Fruit fly (Drosophila melanogaster) whole organism, embryonic: ENCODE measurements around the gene Rbcn-3B.
A peak's percentile ranks its signal among the peaks of the same experiment; 100 is the strongest.

Experiments used
- Adf1 ChIP-seq: fragments of 200-800 bp; sonication (Bioruptor generic); IDR thresholded peaks from 2 replicates; pipeline ENCODE4 v1.3.6; 2022; ENCODE audit warnings: missing biosample characterization, missing genetic modification characterization
- CG12155 ChIP-seq: fragments of 200-800 bp; sonication (Bioruptor generic); optimal IDR thresholded peaks from 3 replicates; lab custom pipeline; 2016; ENCODE audit warnings: missing biosample characterization, missing genetic modification characterization
- CG12299 ChIP-seq: fragments of 200-800 bp; sonication (Bioruptor generic); optimal IDR thresholded peaks from 2 replicates; lab custom pipeline; 2018; ENCODE audit warnings: missing biosample characterization, mild to moderate bottlenecking, missing genetic modification characterization
- CG17328 ChIP-seq: fragments of 200-800 bp; sonication (Bioruptor generic); IDR thresholded peaks from 2 replicates; pipeline ENCODE4 v1.3.6; 2022; ENCODE audit warnings: missing biosample characterization, missing genetic modification characterization
- CG30431 ChIP-seq: fragments of 200-800 bp; sonication (Bioruptor generic); optimal IDR thresholded peaks from 2 replicates; lab custom pipeline; 2017; ENCODE audit warnings: missing biosample characterization, missing genetic modification characterization
- CG31224 ChIP-seq: fragments of 200-800 bp; sonication (Bioruptor generic); IDR thresholded peaks from 2 replicates; pipeline ENCODE4 v1.3.6; 2022; ENCODE audit warnings: missing biosample characterization, missing genetic modification characterization
- CG32532 ChIP-seq: fragments of 200-800 bp; sonication (Bioruptor generic); IDR thresholded peaks from 2 replicates; pipeline ENCODE4 v1.3.6; 2022; ENCODE audit warnings: missing biosample characterization, missing genetic modification characterization
- CG3847 ChIP-seq: fragments of 200-800 bp; sonication (Bioruptor generic); IDR thresholded peaks from 2 replicates; pipeline ENCODE4 v1.3.6; 2022; ENCODE audit warnings: missing biosample characterization, missing genetic modification characterization
- CG4404 ChIP-seq: fragments of 200-800 bp; sonication (Bioruptor generic); IDR thresholded peaks from 2 replicates; pipeline ENCODE4 v1.3.6; 2022; ENCODE audit warnings: missing biosample characterization, missing genetic modification characterization
- CG5245 ChIP-seq: fragments of 200-800 bp; sonication (Bioruptor generic); optimal IDR thresholded peaks from 3 replicates; lab custom pipeline; 2016; ENCODE audit warnings: missing biosample characterization, missing genetic modification characterization
- CG6683 ChIP-seq: fragments of 200-800 bp; sonication (Bioruptor generic); optimal IDR thresholded peaks from 2 replicates; lab custom pipeline; 2017; ENCODE audit warnings: missing biosample characterization, mild to moderate bottlenecking, missing genetic modification characterization, missing genetic modification reagents
- CG6765 ChIP-seq: fragments of 200-800 bp; sonication (Bioruptor generic); optimal IDR thresholded peaks from 3 replicates; lab custom pipeline; 2017; ENCODE audit warnings: missing biosample characterization, mild to moderate bottlenecking, missing genetic modification characterization
- CG7271 ChIP-seq: fragments of 200-800 bp; sonication (Bioruptor generic); optimal IDR thresholded peaks from 2 replicates; lab custom pipeline; 2018; ENCODE audit warnings: missing biosample characterization, mild to moderate bottlenecking, missing genetic modification characterization, moderate library complexity
- CG9817 ChIP-seq: fragments of 200-800 bp; sonication (Bioruptor generic); optimal IDR thresholded peaks from 2 replicates; lab custom pipeline; 2018; ENCODE audit warnings: missing biosample characterization, mild to moderate bottlenecking, missing genetic modification characterization, moderate library complexity
- CG9876 ChIP-seq: fragments of 200-800 bp; sonication (Bioruptor generic); optimal IDR thresholded peaks from 2 replicates; lab custom pipeline; 2016; ENCODE audit warnings: missing biosample characterization, missing genetic modification characterization
- Dip2 ChIP-seq: fragments of 200-800 bp; sonication (Bioruptor generic); IDR thresholded peaks from 2 replicates; pipeline ENCODE4 v1.3.6; 2022; ENCODE audit warnings: missing biosample characterization, missing genetic modification characterization
- Dip3 ChIP-seq: fragments of 200-800 bp; sonication (Bioruptor generic); optimal IDR thresholded peaks from 3 replicates; lab custom pipeline; 2016; ENCODE audit warnings: missing biosample characterization, missing genetic modification characterization
- E2f1 ChIP-seq: fragments of 200-800 bp; sonication (Bioruptor generic); IDR thresholded peaks from 2 replicates; pipeline ENCODE4 v1.3.6; 2022; ENCODE audit warnings: missing biosample characterization, missing genetic modification characterization
- Elba2 ChIP-seq: fragments of 200-800 bp; sonication (Bioruptor generic); optimal IDR thresholded peaks from 3 replicates; lab custom pipeline; 2016; ENCODE audit warnings: missing biosample characterization, missing genetic modification characterization
- Ets65A ChIP-seq: fragments of 200-800 bp; sonication (Bioruptor generic); peaks from one replicate; lab custom pipeline; 2016; ENCODE audit warnings: missing biosample characterization, missing genetic modification characterization
- HLHmδ ChIP-seq: fragments of 200-800 bp; sonication (Bioruptor generic); optimal IDR thresholded peaks from 2 replicates; lab custom pipeline; 2018; ENCODE audit warnings: missing biosample characterization, mild to moderate bottlenecking, missing genetic modification characterization, moderate library complexity
- Hsf ChIP-seq: fragments of 200-800 bp; sonication (Bioruptor generic); optimal IDR thresholded peaks from 3 replicates; lab custom pipeline; 2016; ENCODE audit warnings: missing biosample characterization, missing genetic modification characterization
- Kr ChIP-seq: fragments of 200-800 bp; sonication (Bioruptor generic); optimal IDR thresholded peaks from 2 replicates; lab custom pipeline; 2017; ENCODE audit warnings: missing biosample characterization, mild to moderate bottlenecking, missing genetic modification characterization
- Lhr ChIP-seq: fragments of 200-800 bp; sonication (Bioruptor generic); optimal IDR thresholded peaks from 3 replicates; lab custom pipeline; 2017; ENCODE audit warnings: mild to moderate bottlenecking, missing biosample characterization, missing genetic modification reagents, missing genetic modification characterization
- Myb ChIP-seq: fragments of 200-800 bp; sonication (Bioruptor generic); optimal IDR thresholded peaks from 2 replicates; lab custom pipeline; 2016; ENCODE audit warnings: missing biosample characterization, missing genetic modification characterization
- Nf-YB ChIP-seq: fragments of 200-800 bp; sonication (Bioruptor generic); optimal IDR thresholded peaks from 3 replicates; lab custom pipeline; 2019; ENCODE audit warnings: missing biosample characterization, mild to moderate bottlenecking, missing genetic modification characterization, moderate library complexity
- Oaz ChIP-seq: fragments of 200-800 bp; sonication (Bioruptor generic); IDR thresholded peaks from 2 replicates; pipeline ENCODE4 v1.3.6; 2022; ENCODE audit warnings: missing biosample characterization, missing genetic modification characterization
- Opbp ChIP-seq: fragments of 200-800 bp; sonication (Bioruptor generic); IDR thresholded peaks from 3 replicates; pipeline ENCODE4 v1.3.6; 2022; ENCODE audit warnings: missing biosample characterization, missing genetic modification characterization; ENCODE audit not compliant: partially characterized antibody
- Scr ChIP-seq: fragments of 200-800 bp; sonication (Bioruptor generic); IDR thresholded peaks from 2 replicates; pipeline ENCODE4 v1.3.6; 2022; ENCODE audit warnings: missing biosample characterization, missing genetic modification characterization; ENCODE audit not compliant: partially characterized antibody
- Taf1 ChIP-seq: fragments of 200-800 bp; sonication (Bioruptor generic); IDR thresholded peaks from 2 replicates; pipeline ENCODE4 v1.3.6; 2022; ENCODE audit warnings: missing biosample characterization, missing genetic modification characterization
- ac ChIP-seq: fragments of 200-800 bp; sonication (Bioruptor generic); optimal IDR thresholded peaks from 3 replicates; lab custom pipeline; 2017; ENCODE audit warnings: missing biosample characterization, mild to moderate bottlenecking, missing genetic modification characterization
- al ChIP-seq: fragments of 200-800 bp; sonication (Bioruptor generic); IDR thresholded peaks from 2 replicates; pipeline ENCODE4 v1.3.6; 2022; ENCODE audit warnings: missing biosample characterization, missing genetic modification characterization
- bcd ChIP-seq: fragments of 200-800 bp; sonication (Bioruptor generic); optimal IDR thresholded peaks from 2 replicates; lab custom pipeline; 2017; ENCODE audit warnings: missing biosample characterization, mild to moderate bottlenecking, missing genetic modification characterization
- bigmax ChIP-seq: fragments of 200-800 bp; sonication (Bioruptor generic); optimal IDR thresholded peaks from 2 replicates; lab custom pipeline; 2018; ENCODE audit warnings: missing biosample characterization, mild to moderate bottlenecking, missing genetic modification characterization
- danr ChIP-seq: fragments of 200-800 bp; sonication (Bioruptor generic); IDR thresholded peaks from 2 replicates; pipeline ENCODE4 v1.3.6; 2022; ENCODE audit warnings: missing biosample characterization, missing genetic modification characterization
- dimm ChIP-seq: fragments of 200-800 bp; sonication (Bioruptor generic); IDR thresholded peaks from 2 replicates; pipeline ENCODE4 v1.3.6; 2022; ENCODE audit warnings: missing biosample characterization, missing genetic modification characterization
- gro ChIP-seq: fragments of 200-800 bp; sonication (Bioruptor generic); optimal IDR thresholded peaks from 2 replicates; lab custom pipeline; 2016; ENCODE audit warnings: missing biosample characterization, missing genetic modification characterization
- klu ChIP-seq: fragments of 200-800 bp; sonication (Bioruptor generic); IDR thresholded peaks from 2 replicates; pipeline ENCODE4 v1.3.6; 2022; ENCODE audit warnings: missing biosample characterization, missing genetic modification characterization
- mld ChIP-seq: fragments of 200-800 bp; sonication (Bioruptor generic); IDR thresholded peaks from 3 replicates; pipeline ENCODE4 v1.3.6; 2022; ENCODE audit warnings: missing biosample characterization, missing genetic modification characterization; ENCODE audit not compliant: partially characterized antibody
- nau ChIP-seq: fragments of 200-800 bp; sonication (Bioruptor generic); optimal IDR thresholded peaks from 3 replicates; lab custom pipeline; 2017; ENCODE audit warnings: missing biosample characterization, mild to moderate bottlenecking, missing genetic modification characterization, missing genetic modification reagents
- nmo ChIP-seq: fragments of 200-800 bp; sonication (Bioruptor generic); optimal IDR thresholded peaks from 2 replicates; lab custom pipeline; 2018; ENCODE audit warnings: missing biosample characterization, mild to moderate bottlenecking, missing genetic modification characterization, moderate library complexity
- oc ChIP-seq: fragments of 200-800 bp; sonication (Bioruptor generic); optimal IDR thresholded peaks from 2 replicates; lab custom pipeline; 2018; ENCODE audit warnings: missing biosample characterization, mild to moderate bottlenecking, missing genetic modification characterization, moderate library complexity
- odd ChIP-seq: fragments of 200-800 bp; sonication (Bioruptor generic); optimal IDR thresholded peaks from 2 replicates; lab custom pipeline; 2017; ENCODE audit warnings: missing biosample characterization, mild to moderate bottlenecking, missing genetic modification characterization
- peb ChIP-seq: fragments of 200-800 bp; sonication (Bioruptor generic); IDR thresholded peaks from 2 replicates; pipeline ENCODE4 v1.3.6; 2022; ENCODE audit warnings: missing biosample characterization, missing genetic modification characterization
- psq ChIP-seq: fragments of 200-800 bp; sonication (Bioruptor generic); optimal IDR thresholded peaks from 2 replicates; lab custom pipeline; 2017; ENCODE audit warnings: missing biosample characterization, missing genetic modification characterization
- sim ChIP-seq: fragments of 200-800 bp; sonication (Bioruptor generic); IDR thresholded peaks from 2 replicates; pipeline ENCODE4 v1.3.6; 2022; ENCODE audit warnings: missing biosample characterization, missing genetic modification characterization
- ttk ChIP-seq: fragments of 200-800 bp; sonication (Bioruptor generic); IDR thresholded peaks from 2 replicates; pipeline ENCODE4 v2.1.2; 2022; ENCODE audit warnings: missing biosample characterization, missing genetic modification characterization
- unpg ChIP-seq: fragments of 200-800 bp; sonication (Bioruptor generic); optimal IDR thresholded peaks from 3 replicates; lab custom pipeline; 2018; ENCODE audit warnings: missing biosample characterization, mild to moderate bottlenecking, missing genetic modification characterization, moderate library complexity
- zen ChIP-seq: fragments of 200-800 bp; sonication (Bioruptor generic); optimal IDR thresholded peaks from 3 replicates; lab custom pipeline; 2018; ENCODE audit warnings: missing biosample characterization, mild to moderate bottlenecking, missing genetic modification characterization, moderate library complexity
- zf30C ChIP-seq: fragments of 200-800 bp; sonication (Bioruptor generic); optimal IDR thresholded peaks from 3 replicates; lab custom pipeline; 2018; ENCODE audit warnings: missing biosample characterization, mild to moderate bottlenecking, missing genetic modification characterization

Gene Rbcn-3B

DNA sequence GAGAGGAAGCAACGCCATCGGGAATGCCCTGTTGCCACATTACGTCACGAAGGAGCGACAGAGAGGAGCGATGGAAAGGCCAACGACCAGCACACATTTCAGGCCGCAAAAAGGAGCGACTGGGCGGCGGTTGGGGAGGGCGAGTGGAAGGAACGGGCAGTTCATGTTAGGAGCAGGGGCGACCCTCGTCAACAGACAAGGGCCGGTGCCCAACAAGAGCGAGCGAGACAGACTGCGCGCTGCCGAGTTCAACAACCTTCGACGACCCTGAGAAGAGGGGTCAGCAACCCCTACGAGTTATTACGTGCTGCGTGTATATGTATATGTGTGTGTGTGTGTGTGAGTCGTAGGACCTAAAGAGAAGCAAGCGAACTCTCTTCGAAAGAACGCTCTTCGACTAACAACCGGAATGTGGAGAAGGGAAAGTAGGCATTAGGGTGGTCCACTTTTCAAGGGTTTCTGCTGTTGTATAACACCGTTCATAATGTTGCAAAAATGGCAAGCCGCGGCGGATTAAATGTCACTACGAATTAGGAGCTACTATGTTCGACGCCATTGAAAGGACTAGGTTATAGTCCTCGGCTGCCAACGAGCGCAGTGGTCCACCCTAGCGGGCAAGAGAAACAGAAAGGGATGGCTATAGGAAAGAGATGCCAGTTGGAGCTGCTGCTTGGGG lies 42.8 kb downstream of the Rbcn-3B start (continued):
- TF ChIP-seq Opbp: no peak
- peak; percentile 89 for TF ChIP-seq CG9817 (tag; lab: Kevin White, UChicago)
- peak; percentile 87 for TF ChIP-seq CG31224 (GFP tag; lab: Robert Waterston, UW)
- no peak for TF ChIP-seq Dip2 (GFP tag; lab: Robert Waterston, UW)
- TF ChIP-seq zen (tag; lab: Kevin White, UChicago): peak; percentile 87
- TF ChIP-seq ttk (GFP tag; lab: Robert Waterston, UW): peak; percentile 90
- peak; percentile 78 for TF ChIP-seq Oaz (GFP tag; lab: Robert Waterston, UW)
- TF ChIP-seq Ets65A (GFP tag; lab: Kevin White, UChicago): peak; percentile 99
- TF ChIP-seq nau: peak; percentile 94
- peak; percentile 25 for TF ChIP-seq zf30C (GFP tag; lab: Kevin White, UChicago)
- no peak for TF ChIP-seq mld (GFP tag; lab: Robert Waterston, UW)
- TF ChIP-seq nmo (GFP tag; lab: Kevin White, UChicago): peak; percentile 94
- peak; percentile 89 for TF ChIP-seq CG12299 (tag; lab: Kevin White, UChicago)
- peak; percentile 97 for TF ChIP-seq unpg (GFP tag; lab: Kevin White, UChicago)
- TF ChIP-seq Adf1: peak; percentile 42; the same call in 1 of the 2 replicates
- TF ChIP-seq al: peak; percentile 85
- TF ChIP-seq Nf-YB: peak; percentile 81
- peak; percentile 80 for TF ChIP-seq CG7271 (tag; lab: Kevin White, UChicago)
- TF ChIP-seq oc (tag; lab: Kevin White, UChicago): peak; percentile 97
- peak; percentile 87 for TF ChIP-seq peb
- peak; percentile 91 for TF ChIP-seq CG5245
- TF ChIP-seq Lhr (GFP tag; lab: Kevin White, UChicago): peak; percentile 87
- peak; percentile 96 for TF ChIP-seq CG30431
- no peak for TF ChIP-seq HLHmδ (GFP tag; lab: Kevin White, UChicago)
- TF ChIP-seq klu (GFP tag; lab: Robert Waterston, UW): peak; percentile 80
- TF ChIP-seq CG12155 (GFP tag; lab: Kevin White, UChicago): peak; percentile 92
- peak; percentile 94 for TF ChIP-seq odd (GFP tag; lab: Kevin White, UChicago)
- TF ChIP-seq E2f1 (GFP tag; lab: Robert Waterston, UW): peak; percentile 95
- TF ChIP-seq Elba2 (GFP tag; lab: Kevin White, UChicago): peak; percentile 31
- TF ChIP-seq gro: peak; percentile 95
- TF ChIP-seq Scr: no peak
- peak; percentile 90 for TF ChIP-seq CG6765 (GFP tag; lab: Kevin White, UChicago)
- TF ChIP-seq ac (GFP tag; lab: Kevin White, UChicago): peak; percentile 86
- peak; percentile 95 for TF ChIP-seq Dip3 (GFP tag; lab: Kevin White, UChicago)
- peak; percentile 89 for TF ChIP-seq CG9876 (GFP tag; lab: Kevin White, UChicago)
- peak; percentile 92 for TF ChIP-seq CG6683 (GFP tag; lab: Kevin White, UChicago)
- peak; percentile 76 for TF ChIP-seq Taf1 (GFP tag; lab: Robert Waterston, UW)
- TF ChIP-seq psq (GFP tag; lab: Kevin White, UChicago): peak; percentile 73
- peak; percentile 81 for TF ChIP-seq CG4404 (GFP tag; lab: Robert Waterston, UW)
- TF ChIP-seq bcd (GFP tag; lab: Kevin White, UChicago): peak; percentile 95
- TF ChIP-seq CG3847 (GFP tag; lab: Robert Waterston, UW): peak; percentile 88
- TF ChIP-seq danr (GFP tag; lab: Robert Waterston, UW): peak; percentile 76; the same call in 1 of the 2 replicates
- peak; percentile 81 for TF ChIP-seq dimm
- peak; percentile 47 for TF ChIP-seq Kr (GFP tag; lab: Kevin White, UChicago)
- TF ChIP-seq CG17328 (GFP tag; lab: Robert Waterston, UW): peak; percentile 95
- TF ChIP-seq bigmax (GFP tag; lab: Kevin White, UChicago): peak; percentile 73
- TF ChIP-seq CG32532: peak; percentile 95
- TF ChIP-seq sim: peak; percentile 93
- peak; percentile 95 for TF ChIP-seq Hsf (GFP tag; lab: Kevin White, UChicago)
- TF ChIP-seq Myb (GFP tag; lab: Kevin White, UChicago): peak; percentile 86
